Fruit fly (Drosophila melanogaster) whole organism, wandering third instar larva: ENCODE results near the gene CG8135.

Experiments
- Dif ChIP-seq: fragments of 200-275, 200-300 bp; sonication (Bioruptor generic); optimal IDR thresholded peaks from 2 replicates; lab custom pipeline; 2018; ENCODE audit warnings: missing biosample characterization, missing genetic modification characterization; ENCODE audit not compliant: partially characterized antibody
- GATAd ChIP-seq: sonication (Bioruptor generic); optimal IDR thresholded peaks from 2 replicates; lab custom pipeline; 2016; ENCODE audit warnings: missing biosample characterization, missing genetic modification characterization
- HLH106 ChIP-seq: fragments of 200-800 bp; optimal IDR thresholded peaks from 3 replicates; lab custom pipeline; 2019; ENCODE audit warnings: missing biosample characterization, mild to moderate bottlenecking, missing genetic modification characterization, moderate library complexity
- Hnf4 ChIP-seq: fragments of 200-800 bp; sonication (Bioruptor generic); optimal IDR thresholded peaks from 2 replicates; lab custom pipeline; 2016; ENCODE audit warnings: missing biosample characterization, mild to moderate bottlenecking, missing genetic modification characterization
- Hr83 ChIP-seq: fragments of 200-300 bp; sonication (Bioruptor generic); optimal IDR thresholded peaks from 2 replicates; lab custom pipeline; 2016; ENCODE audit warnings: missing biosample characterization, mild to moderate bottlenecking, missing genetic modification characterization, moderate library complexity; ENCODE audit not compliant: poor library complexity, severe bottlenecking
- Mio ChIP-seq: sonication (Bioruptor generic); optimal IDR thresholded peaks from 2 replicates; lab custom pipeline; 2016; ENCODE audit warnings: missing biosample characterization, missing genetic modification characterization
- Myc ChIP-seq: fragments of >200 bp; optimal IDR thresholded peaks from 2 replicates; lab custom pipeline; 2017
- OdsH ChIP-seq: fragments of 200-800 bp; sonication (Bioruptor generic); optimal IDR thresholded peaks from 2 replicates; lab custom pipeline; 2016; ENCODE audit warnings: missing biosample characterization, mild to moderate bottlenecking, missing genetic modification characterization
- Rel ChIP-seq, 2 experiments: fragments of 200-800 bp; sonication (Bioruptor generic) in 1 of 2; optimal IDR thresholded peaks; 2 replicates in 1 of 2; 3 replicates in 1 of 2; lab custom pipeline; 2016 to 2019; ENCODE audit warnings: mild to moderate bottlenecking in 2 of 2, missing biosample characterization in 2 of 2, missing genetic modification characterization in 2 of 2, moderate library complexity in 1 of 2
- Sp1 ChIP-seq: fragments of 200-800 bp; sonication (Bioruptor generic); optimal IDR thresholded peaks from 3 replicates; lab custom pipeline; 2019; ENCODE audit warnings: missing biosample characterization, mild to moderate bottlenecking, missing genetic modification characterization, moderate library complexity
- Vsx2 ChIP-seq: fragments of 200-300, 225-300 bp; sonication (Bioruptor generic); optimal IDR thresholded peaks from 2 replicates; lab custom pipeline; 2018; ENCODE audit warnings: missing biosample characterization, missing genetic modification characterization; ENCODE audit not compliant: partially characterized antibody
- br ChIP-seq: fragments of 200-800 bp; sonication (Bioruptor generic); optimal IDR thresholded peaks from 2 replicates; lab custom pipeline; 2016; ENCODE audit warnings: missing biosample characterization, missing genetic modification characterization
- brk ChIP-seq: fragments of 200-800 bp; sonication (Bioruptor generic); optimal IDR thresholded peaks from 2 replicates; lab custom pipeline; 2016; ENCODE audit warnings: missing biosample characterization, mild to moderate bottlenecking, missing genetic modification characterization
- dl ChIP-seq, 2 experiments: fragments of 175-275, 200-275 bp in 1 of 2; fragments of 200-275 bp in 1 of 2; sonication (Bioruptor generic); optimal IDR thresholded peaks; lab custom pipeline; 2018; ENCODE audit warnings: mild to moderate bottlenecking in 2 of 2, missing biosample characterization in 2 of 2, missing genetic modification characterization in 2 of 2, moderate library complexity in 2 of 2; ENCODE audit not compliant: partially characterized antibody in 2 of 2, insufficient read depth in 1 of 2
- ey ChIP-seq: fragments of 200-800 bp; sonication (Bioruptor generic); optimal IDR thresholded peaks from 2 replicates; lab custom pipeline; 2016; ENCODE audit warnings: missing biosample characterization, missing genetic modification characterization
- foxo ChIP-seq, 2 experiments: fragments of 200-800 bp; sonication (Bioruptor generic); optimal IDR thresholded peaks; 2 replicates in 1 of 2; 3 replicates in 1 of 2; lab custom pipeline; 2016 to 2017; ENCODE audit warnings: missing biosample characterization in 2 of 2, missing genetic modification characterization in 2 of 2
- fru ChIP-seq: fragments of 200-800 bp; sonication (Bioruptor generic); optimal IDR thresholded peaks from 3 replicates; lab custom pipeline; 2016; ENCODE audit warnings: missing biosample characterization, mild to moderate bottlenecking, missing genetic modification characterization
- h ChIP-seq: fragments of 200-800 bp; sonication (Bioruptor generic); optimal IDR thresholded peaks from 3 replicates; lab custom pipeline; 2016; ENCODE audit warnings: missing biosample characterization, mild to moderate bottlenecking, missing genetic modification characterization
- jim ChIP-seq: fragments of 175-275, 200-325 bp; sonication (Bioruptor generic); optimal IDR thresholded peaks from 2 replicates; lab custom pipeline; 2016; ENCODE audit warnings: missing biosample characterization, mild to moderate bottlenecking, missing genetic modification characterization
- psq ChIP-seq: fragments of 200-800 bp; sonication (Bioruptor generic); optimal IDR thresholded peaks from 3 replicates; lab custom pipeline; 2017; ENCODE audit warnings: missing biosample characterization, mild to moderate bottlenecking, missing genetic modification characterization, moderate library complexity
- rgr ChIP-seq: fragments of 200-800 bp; sonication (Bioruptor generic); optimal IDR thresholded peaks from 3 replicates; lab custom pipeline; 2016; ENCODE audit warnings: missing biosample characterization, mild to moderate bottlenecking, missing genetic modification characterization
- sage ChIP-seq: fragments of 200-800 bp; sonication (Bioruptor generic); optimal IDR thresholded peaks from 2 replicates; lab custom pipeline; 2016; ENCODE audit warnings: missing biosample characterization, mild to moderate bottlenecking, missing genetic modification characterization
- sv ChIP-seq: fragments of 200-800 bp; sonication (Bioruptor generic); optimal IDR thresholded peaks from 3 replicates; lab custom pipeline; 2016; ENCODE audit warnings: missing biosample characterization, missing genetic modification characterization
- usp ChIP-seq: fragments of >200 bp; optimal IDR thresholded peaks from 2 replicates; lab custom pipeline; 2017; ENCODE audit warnings: missing biosample characterization, missing genetic modification characterization
- woc ChIP-seq: sonication (Bioruptor generic); optimal IDR thresholded peaks from 2 replicates; lab custom pipeline; 2016; ENCODE audit warnings: missing biosample characterization, mild to moderate bottlenecking, missing genetic modification characterization

CG8135 gene

dm6 chr3R:9359393-9359792 is 44.8 kb upstream of the CG8135 start:
- TF ChIP-seq psq (GFP tag; lab: Kevin White, UChicago) (no peak), jim (GFP tag; lab: Kevin White, UChicago) (no peak), GATAd (no peak), sage (GFP tag; lab: Kevin White, UChicago) (no peak), Dif (peak; percentile 5)

- TF ChIP-seq Rel (GFP tag; optimal IDR thresholded peaks at IDR 0.05; lab: Kevin White, UChicago) (no peak), Rel (tag; optimal IDR thresholded peaks at IDR 0.05; lab: Kevin White, UChicago) (peak; percentile 87), brk (GFP tag; lab: Kevin White, UChicago) (no peak), OdsH (GFP tag; lab: Kevin White, UChicago) (no peak), Hr83 (GFP tag; lab: Kevin White, UChicago) (no peak), ey (no peak), rgr (GFP tag; lab: Kevin White, UChicago) (no peak), Myc (lab: Kevin White, UChicago) (no peak), dl (GFP tag; optimal IDR thresholded peaks at IDR 0.05; lab: Kevin White, UChicago; ENCODE audit: insufficient read depth in 1 of 2, partially characterized antibody in 2 of 2) (no peak), jim (GFP tag; lab: Kevin White, UChicago) (no peak)
Measured at dm6 chr3R:9363066-9363719, 41.0 kb upstream of the CG8135 start, which contains the start of gene CG18473. TSS of gene CG18473 (plus strand) at chr3R:9363305.

- TF ChIP-seq Sp1: no peak
- TF ChIP-seq br (GFP tag; lab: Kevin White, UChicago): no peak
Measured at dm6 chr3R:9365121-9365520, 39.1 kb upstream of the CG8135 start, which contains the start of gene Srr. TSS of gene Srr (plus strand) at chr3R:9365398.

- peak; percentile 24 for TF ChIP-seq h (GFP tag; lab: Kevin White, UChicago)
- peak; percentile 14 for TF ChIP-seq Hnf4 (GFP tag; lab: Kevin White, UChicago)
- TF ChIP-seq jim (GFP tag; lab: Kevin White, UChicago): no peak
- TF ChIP-seq usp (GFP tag; lab: Kevin White, UChicago): no peak
- peak; percentile 27 for TF ChIP-seq brk (GFP tag; lab: Kevin White, UChicago)
Measured at dm6 chr3R:9365893-9366500, 38.2 kb upstream of the CG8135 start.

- TF ChIP-seq HLH106 (tag; lab: Kevin White, UChicago) (peak; percentile 6), psq (GFP tag; lab: Kevin White, UChicago) (peak; percentile 2), woc (GFP tag; lab: Kevin White, UChicago) (peak; percentile 4), Vsx2 (GFP tag; lab: Kevin White, UChicago) (no peak), br (GFP tag; lab: Kevin White, UChicago) (peak; percentile 27), h (GFP tag; lab: Kevin White, UChicago) (peak; percentile 48), foxo (GFP tag; optimal IDR thresholded peaks at IDR 0.05; lab: Kevin White, UChicago) (peak in 1 of 2 experiments; percentile 41), OdsH (GFP tag; lab: Kevin White, UChicago) (peak; percentile 6), fru (GFP tag; lab: Kevin White, UChicago) (peak; percentile 39), brk (GFP tag; lab: Kevin White, UChicago) (no peak), ey (peak; percentile 30), rgr (GFP tag; lab: Kevin White, UChicago) (peak; percentile 42), Sp1 (no peak)
Measured at dm6 chr3R:9370413-9370812, 33.8 kb upstream of the CG8135 start.

dm6 chr3R:9376789-9377188 is 27.4 kb upstream of the CG8135 start:
- TF ChIP-seq sv (GFP tag; lab: Kevin White, UChicago): no peak
- no peak for TF ChIP-seq Mio
- no peak for TF ChIP-seq Rel (GFP tag; optimal IDR thresholded peaks at IDR 0.05; lab: Kevin White, UChicago)
- TF ChIP-seq Rel (tag; optimal IDR thresholded peaks at IDR 0.05; lab: Kevin White, UChicago): peak; percentile 63
